Fruit fly (Drosophila melanogaster): ENCODE data around the gene Rtel1.
A peak's percentile ranks its signal among the peaks of the same experiment; 100 is the strongest.

Gene Rtel1

DNA sequence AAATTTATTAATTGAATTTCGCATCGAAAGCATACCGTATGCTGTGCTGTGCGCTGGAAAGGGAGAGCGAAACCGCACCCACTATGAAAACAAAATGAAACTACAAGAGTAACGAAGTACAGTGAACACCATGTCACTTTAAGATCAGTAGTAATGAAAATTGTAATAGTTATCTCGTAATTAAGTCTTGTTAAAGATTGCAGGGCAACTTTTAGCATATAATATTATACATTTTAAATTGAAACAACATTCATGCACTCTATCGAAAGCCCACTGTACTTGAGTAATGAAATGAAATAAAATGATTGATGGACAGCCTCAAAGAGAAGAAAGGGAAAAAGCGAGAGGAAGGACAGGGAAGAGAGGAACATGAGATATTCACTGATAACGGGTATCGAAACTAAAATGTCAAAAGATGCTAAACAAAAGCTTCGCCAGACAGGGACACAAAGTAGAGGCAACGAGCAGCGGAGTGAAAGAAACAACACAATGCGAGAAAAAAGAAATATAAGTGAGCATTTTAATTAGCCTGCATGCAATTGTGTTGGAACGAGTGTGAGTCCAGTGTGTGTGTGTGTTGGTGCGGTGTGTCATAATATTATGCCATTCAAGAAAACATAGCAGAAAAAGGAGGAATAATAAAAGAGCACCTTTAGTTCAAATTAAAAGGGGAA is 12.1 kb upstream of the Rtel1 start (continued):
- TF ChIP-seq CG1529 (GFP tag; optimal IDR thresholded peaks at IDR 0.05) (peak; percentile 45), CG2202 (tag; optimal IDR thresholded peaks at IDR 0.05) (peak; percentile 30), CG13296 (GFP tag; optimal IDR thresholded peaks at IDR 0.05) (peak; percentile 40), inv (GFP tag; IDR thresholded peaks at IDR 0.05; ENCODE audit: partially characterized antibody) (no peak), CG1602 (GFP tag; optimal IDR thresholded peaks at IDR 0.05) (peak; percentile 59), ATbp (GFP tag; optimal IDR thresholded peaks at IDR 0.05) (peak; percentile 45), CG17612 (GFP tag; IDR thresholded peaks at IDR 0.05) (peak; percentile 15; the same call in 1 of the 2 replicates), CG16815 (GFP tag; optimal IDR thresholded peaks at IDR 0.05) (peak; percentile 66), Dbx (GFP tag; IDR thresholded peaks at IDR 0.05) (peak; percentile 63; the same call in 2 of the 3 replicates), fd96Cb (tag; optimal IDR thresholded peaks at IDR 0.05) (peak; percentile 66), CG17385 (GFP tag; optimal IDR thresholded peaks at IDR 0.05) (peak; percentile 60), CG18476 (GFP tag; optimal IDR thresholded peaks at IDR 0.05) (peak; percentile 34), CG1792 (GFP tag; optimal IDR thresholded peaks at IDR 0.05) (no peak), Eip74EF (GFP tag; optimal IDR thresholded peaks at IDR 0.05) (peak in 1 of 2 experiments; percentile 77), dpn (GFP tag; optimal IDR thresholded peaks at IDR 0.05) (peak; percentile 55 to 82), unpg (GFP tag; optimal IDR thresholded peaks at IDR 0.05) (peak; percentile 85), CG2875 (GFP tag; optimal IDR thresholded peaks at IDR 0.05) (peak; percentile 51), Dfd (GFP tag; optimal IDR thresholded peaks at IDR 0.05) (no peak), CG14014 (GFP tag; IDR thresholded peaks at IDR 0.05) (peak; percentile 81), Ravus (GFP tag; IDR thresholded peaks at IDR 0.05) (peak; percentile 30), CkIIα-i1 (GFP tag; IDR thresholded peaks at IDR 0.05) (no peak), CG2712 (tag; optimal IDR thresholded peaks at IDR 0.05) (peak; percentile 87), CG17328 (GFP tag; IDR thresholded peaks at IDR 0.05) (peak; percentile 83), H2.0 (GFP tag; IDR thresholded peaks at IDR 0.05) (peak; percentile 78), CG14860 (GFP tag; IDR thresholded peaks at IDR 0.05; ENCODE audit: partially characterized antibody) (no peak), CG2116 (GFP tag; optimal IDR thresholded peaks at IDR 0.05) (peak; percentile 16), CG8765 (GFP tag; IDR thresholded peaks at IDR 0.05) (peak; percentile 71), CG9215 (GFP tag; IDR thresholded peaks at IDR 0.05) (peak; percentile 54; the same call in 1 of the 2 replicates), CG7745 (tag; optimal IDR thresholded peaks at IDR 0.05) (no peak), Sry-δ (GFP tag; optimal IDR thresholded peaks at IDR 0.05) (no peak), seq (GFP tag; IDR thresholded peaks at IDR 0.05) (peak; percentile 71), CG15479 (GFP tag; optimal IDR thresholded peaks at IDR 0.05) (no peak), oc (tag; optimal IDR thresholded peaks at IDR 0.05) (peak; percentile 81), Asciz (GFP tag; optimal IDR thresholded peaks at IDR 0.05) (peak; percentile 49), ara (GFP tag; IDR thresholded peaks at IDR 0.05) (peak; percentile 77), CG14710 (tag; optimal IDR thresholded peaks at IDR 0.05) (peak; percentile 22), CG34224 (GFP tag; IDR thresholded peaks at IDR 0.05; ENCODE audit: partially characterized antibody) (no peak), unc-4 (GFP tag; IDR thresholded peaks at IDR 0.05; ENCODE audit: partially characterized antibody) (no peak), CG17568 (GFP tag; optimal IDR thresholded peaks at IDR 0.05) (peak; percentile 60), Jarid2 (GFP tag; optimal IDR thresholded peaks at IDR 0.05) (no peak), CG34422 (GFP tag; IDR thresholded peaks at IDR 0.05) (peak; percentile 81), Doc3 (GFP tag; IDR thresholded peaks at IDR 0.05; ENCODE audit: partially characterized antibody) (no peak), Myb (GFP tag; optimal IDR thresholded peaks at IDR 0.05) (peak; percentile 18), Dp (GFP tag; optimal IDR thresholded peaks at IDR 0.05) (no peak), repo (GFP tag; optimal IDR thresholded peaks at IDR 0.05) (no peak), CG1024 (GFP tag; IDR thresholded peaks at IDR 0.05) (peak; percentile 48; the same call in 1 of the 2 replicates), CG6175 (GFP tag; IDR thresholded peaks at IDR 0.05) (0 out of 3 replicates have a peak, but pooled peaks have one; percentile 25), CG18764 (GFP tag; optimal IDR thresholded peaks at IDR 0.05) (peak; percentile 26)

Measured in whole organism, embryonic.